Worm (Caenorhabditis elegans) whole organism, mixed stage, embryonic: Measurements from ENCODE around the gene dmd-9.

Experiments used
- M03D4.4 ChIP-seq: sonication (generic microtip); optimal IDR thresholded peaks from 2 replicates; lab custom pipeline; 2017; ENCODE audit warnings: mild to moderate bottlenecking, missing genetic modification characterization, missing compliant biosample characterization
- blmp-1 ChIP-seq: fragments of 150-350 bp; optimal IDR thresholded peaks from 2 replicates; lab custom pipeline; 2014; ENCODE audit warnings: missing biosample characterization, missing genetic modification characterization
- ceh-39 ChIP-seq: fragments of 150-350 bp; optimal IDR thresholded peaks from 2 replicates; lab custom pipeline; 2014; ENCODE audit warnings: missing biosample characterization, missing genetic modification characterization
- ceh-43 ChIP-seq: fragments of 200-800 bp; sonication (Bioruptor generic); optimal IDR thresholded peaks from 2 replicates; lab custom pipeline; 2018; ENCODE audit warnings: mild to moderate bottlenecking, missing genetic modification characterization, moderate library complexity, missing compliant biosample characterization
- cnd-1 ChIP-seq: fragments of 200-800 bp; sonication (Bioruptor generic); optimal IDR thresholded peaks from 2 replicates; lab custom pipeline; 2018; ENCODE audit warnings: mild to moderate bottlenecking, missing genetic modification characterization, missing compliant biosample characterization
- drap-1 ChIP-seq: fragments of 200-800 bp; sonication (Bioruptor generic); optimal IDR thresholded peaks from 3 replicates; lab custom pipeline; 2018; ENCODE audit warnings: mild to moderate bottlenecking, missing genetic modification characterization, missing compliant biosample characterization
- elt-1 ChIP-seq: sonication (generic microtip); optimal IDR thresholded peaks from 2 replicates; lab custom pipeline; 2017; ENCODE audit warnings: missing genetic modification characterization, mild to moderate bottlenecking, missing compliant biosample characterization, antibody characterized with exemption, moderate library complexity, borderline replicate concordance; ENCODE audit not compliant: insufficient read depth
- elt-3 ChIP-seq: fragments of 150-350 bp; optimal IDR thresholded peaks from 2 replicates; lab custom pipeline; 2014; ENCODE audit warnings: missing biosample characterization, missing genetic modification characterization
- flh-1 ChIP-seq: fragments of 200-800 bp; sonication (Bioruptor generic); optimal IDR thresholded peaks from 2 replicates; lab custom pipeline; 2018; ENCODE audit warnings: mild to moderate bottlenecking, missing genetic modification characterization, moderate library complexity, missing compliant biosample characterization
- ham-2 ChIP-seq: fragments of 200-800 bp; sonication (Bioruptor generic); optimal IDR thresholded peaks from 2 replicates; lab custom pipeline; 2018; ENCODE audit warnings: mild to moderate bottlenecking, missing genetic modification characterization, missing compliant biosample characterization
- hlh-1 ChIP-seq: fragments of 150-350 bp; optimal IDR thresholded peaks from 2 replicates; lab custom pipeline; 2014; ENCODE audit warnings: missing biosample characterization, missing genetic modification reagents, missing genetic modification characterization
- lin-13 ChIP-seq: fragments of 150-350 bp; optimal IDR thresholded peaks from 2 replicates; lab custom pipeline; 2014; ENCODE audit warnings: missing biosample characterization, missing genetic modification characterization
- lin-32 ChIP-seq: fragments of 200-800 bp; sonication (Bioruptor generic); optimal IDR thresholded peaks from 2 replicates; lab custom pipeline; 2018; ENCODE audit warnings: mild to moderate bottlenecking, missing genetic modification characterization, missing compliant biosample characterization
- lsy-2 ChIP-seq: fragments of 150-350 bp; optimal IDR thresholded peaks from 2 replicates; lab custom pipeline; 2014; ENCODE audit warnings: missing biosample characterization, missing genetic modification characterization
- mab-5 ChIP-seq: fragments of 150-350 bp; optimal IDR thresholded peaks from 2 replicates; lab custom pipeline; 2014; ENCODE audit warnings: missing biosample characterization, missing genetic modification characterization
- mep-1 ChIP-seq: fragments of 150-350 bp; optimal IDR thresholded peaks from 2 replicates; lab custom pipeline; 2017; ENCODE audit warnings: missing biosample characterization, missing genetic modification reagents, missing genetic modification characterization, inconsistent platforms
- mls-2 ChIP-seq: sonication (generic microtip); optimal IDR thresholded peaks from 2 replicates; lab custom pipeline; 2016; ENCODE audit warnings: mild to moderate bottlenecking, missing genetic modification characterization, moderate library complexity, missing compliant biosample characterization
- nhr-12 ChIP-seq: fragments of 150-350 bp; optimal IDR thresholded peaks from 2 replicates; lab custom pipeline; 2014; ENCODE audit warnings: missing biosample characterization, missing genetic modification characterization
- nhr-2 ChIP-seq: fragments of 150-350 bp; optimal IDR thresholded peaks from 2 replicates; lab custom pipeline; 2014; ENCODE audit warnings: missing biosample characterization, missing genetic modification characterization
- nhr-237 ChIP-seq: fragments of 150-350 bp; optimal IDR thresholded peaks from 2 replicates; lab custom pipeline; 2014; ENCODE audit warnings: missing biosample characterization, missing genetic modification characterization
- nhr-28 ChIP-seq: fragments of 150-350 bp; optimal IDR thresholded peaks from 2 replicates; lab custom pipeline; 2014; ENCODE audit warnings: missing biosample characterization, missing genetic modification characterization
- nhr-76 ChIP-seq: sonication (generic microtip); optimal IDR thresholded peaks from 2 replicates; lab custom pipeline; 2017; ENCODE audit warnings: missing biosample characterization, missing genetic modification characterization
- pha-4 ChIP-seq: fragments of 150-350 bp; optimal IDR thresholded peaks from 2 replicates; lab custom pipeline; 2018; ENCODE audit warnings: missing biosample characterization, missing genetic modification reagents, missing genetic modification characterization
- sem-2 ChIP-seq: fragments of 200-800 bp; sonication (Bioruptor generic); optimal IDR thresholded peaks from 2 replicates; lab custom pipeline; 2018; ENCODE audit warnings: mild to moderate bottlenecking, missing genetic modification characterization, missing compliant biosample characterization
- snpc-4 ChIP-seq: fragments of 150-350 bp; optimal IDR thresholded peaks from 2 replicates; lab custom pipeline; 2014; ENCODE audit warnings: missing biosample characterization, missing genetic modification characterization
- tbx-8 ChIP-seq: fragments of 200-800 bp; sonication (Bioruptor generic); optimal IDR thresholded peaks from 2 replicates; lab custom pipeline; 2018; ENCODE audit warnings: mild to moderate bottlenecking, missing genetic modification characterization, moderate library complexity, missing compliant biosample characterization
- unc-39 ChIP-seq: fragments of 150-350 bp; optimal IDR thresholded peaks from 2 replicates; lab custom pipeline; 2014; ENCODE audit warnings: missing biosample characterization, missing genetic modification characterization
- unc-62 ChIP-seq: fragments of 150-350 bp; optimal IDR thresholded peaks from 2 replicates; lab custom pipeline; 2014; ENCODE audit warnings: missing biosample characterization, missing genetic modification reagents, missing genetic modification characterization
- zip-8 ChIP-seq: fragments of 150-350 bp; optimal IDR thresholded peaks from 2 replicates; lab custom pipeline; 2014; ENCODE audit warnings: missing biosample characterization, missing genetic modification characterization
- ztf-11 ChIP-seq: fragments of 150-350 bp; optimal IDR thresholded peaks from 2 replicates; lab custom pipeline; 2014; ENCODE audit warnings: missing biosample characterization, missing genetic modification characterization

The dmd-9 gene

ce11 chrIV:3252047-3252446, 2.3 kb downstream of the dmd-9 start:
- TF ChIP-seq ham-2 (GFP tag; lab: Kevin White, UChicago): no peak
- no peak for TF ChIP-seq nhr-2 (tag; lab: Kevin White, UChicago)
- no peak for TF ChIP-seq mls-2
- TF ChIP-seq pha-4 (tag; lab: Kevin White, UChicago): no peak
- no peak for TF ChIP-seq M03D4.4 (tag; lab: Kevin White, UChicago)
- no peak for TF ChIP-seq cnd-1 (tag; lab: Kevin White, UChicago)
- TF ChIP-seq, all 35 proteins: peak for 0

ce11 chrIV:3251551-3251950, 2.8 kb downstream of the dmd-9 start:
- TF ChIP-seq drap-1 (GFP tag; lab: Kevin White, UChicago) (no peak), mep-1 (no peak), ceh-43 (GFP tag; lab: Kevin White, UChicago) (no peak), elt-3 (tag; lab: Kevin White, UChicago) (no peak)

ce11 chrIV:3250020-3250419, 4.3 kb downstream of the dmd-9 start:
- TF ChIP-seq nhr-12 (tag; lab: Kevin White, UChicago) (no peak), cnd-1 (tag; lab: Kevin White, UChicago) (no peak), lin-32 (GFP tag; lab: Kevin White, UChicago) (no peak), flh-1 (no peak), tbx-8 (GFP tag; lab: Kevin White, UChicago) (no peak), ceh-39 (no peak), mab-5 (tag; lab: Kevin White, UChicago) (no peak), unc-39 (tag; lab: Kevin White, UChicago) (no peak), nhr-237 (tag; lab: Kevin White, UChicago) (no peak), snpc-4 (tag; lab: Kevin White, UChicago) (no peak), nhr-28 (tag; lab: Kevin White, UChicago) (no peak), lsy-2 (tag; lab: Kevin White, UChicago) (no peak), ceh-43 (GFP tag; lab: Kevin White, UChicago) (no peak), sem-2 (GFP tag; lab: Kevin White, UChicago) (no peak), blmp-1 (tag; lab: Kevin White, UChicago) (no peak)

ce11 chrIV:3246873-3247272, 7.5 kb downstream of the dmd-9 start:
- TF ChIP-seq flh-1: no peak
- no peak for TF ChIP-seq ztf-11
- TF ChIP-seq unc-39 (tag; lab: Kevin White, UChicago): no peak
- TF ChIP-seq lsy-2 (tag; lab: Kevin White, UChicago): no peak
- TF ChIP-seq nhr-28 (tag; lab: Kevin White, UChicago): no peak
- no peak for TF ChIP-seq unc-62 (GFP tag; lab: Kevin White, UChicago)
- TF ChIP-seq lin-13 (tag; lab: Kevin White, UChicago): no peak
- no peak for TF ChIP-seq nhr-76 (tag; lab: Kevin White, UChicago)
- no peak for TF ChIP-seq mls-2

- no peak for TF ChIP-seq lsy-2 (tag; lab: Kevin White, UChicago)
- TF ChIP-seq hlh-1: no peak
- TF ChIP-seq lin-13 (tag; lab: Kevin White, UChicago): no peak
- TF ChIP-seq, all 35 proteins: peak for 0
Observed at ce11 chrIV:3234269-3234668, 20.1 kb downstream of the dmd-9 start.

ce11 chrIV:3233429-3233885, 20.9 kb downstream of the dmd-9 start:
- TF ChIP-seq hlh-1 (peak; percentile 86), zip-8 (tag; lab: Kevin White, UChicago) (peak; percentile 47), unc-62 (GFP tag; lab: Kevin White, UChicago) (peak; percentile 43), mep-1 (no peak), lin-13 (tag; lab: Kevin White, UChicago) (peak; percentile 26), elt-1 (tag; lab: Kevin White, UChicago) (peak; percentile 32), pha-4 (tag; lab: Kevin White, UChicago) (peak; percentile 33), ham-2 (GFP tag; lab: Kevin White, UChicago) (peak; percentile 86), nhr-76 (tag; lab: Kevin White, UChicago) (no peak), nhr-28 (tag; lab: Kevin White, UChicago) (no peak)
